Worm (Caenorhabditis elegans): ENCODE measurements around the gene krr-1.

krr-1 gene

DNA sequence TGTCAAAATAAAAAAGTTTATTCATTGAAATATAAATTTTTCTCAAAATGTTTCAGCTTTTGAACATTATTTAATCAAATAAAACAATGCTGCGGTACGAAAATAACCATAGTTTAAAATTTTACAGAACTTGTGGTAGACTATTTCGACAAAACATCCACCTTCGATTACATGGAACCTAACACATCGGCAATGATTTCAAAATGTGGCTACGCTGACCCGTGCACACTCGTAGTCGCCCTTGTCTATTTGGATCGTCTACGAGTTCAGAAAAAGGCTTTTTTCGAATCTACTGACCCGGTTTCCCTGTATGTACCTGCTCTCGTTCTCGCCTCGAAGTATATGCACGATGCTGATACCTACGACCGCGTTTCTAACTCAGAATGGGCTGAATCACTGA is 34.0 kb upstream of the krr-1 start:
- TF ChIP-seq ceh-43 (GFP tag; optimal IDR thresholded peaks at IDR 0.05): no peak

DNA sequence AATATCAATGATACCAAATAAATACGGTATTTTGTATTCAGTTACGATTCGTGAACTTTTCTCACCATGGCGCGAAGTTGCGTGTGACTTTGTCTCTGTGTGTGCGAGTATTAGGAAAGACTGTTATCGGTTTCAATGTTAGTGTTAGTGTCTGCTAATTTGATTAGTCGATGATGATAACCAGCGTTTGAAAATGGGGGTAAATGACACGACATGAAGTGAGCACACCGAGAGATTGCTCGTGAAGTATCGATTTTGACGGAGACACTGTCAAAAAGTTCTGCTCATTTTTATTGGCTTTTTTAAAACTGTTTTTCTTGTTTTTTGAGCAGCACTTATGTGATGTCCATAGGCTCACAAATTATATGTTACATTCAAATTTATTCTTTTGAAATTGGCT is 32.6 kb upstream of the krr-1 start:
- no peak for TF ChIP-seq ztf-11 (tag; optimal IDR thresholded peaks at IDR 0.05)
- no peak for TF ChIP-seq cnd-1 (tag; optimal IDR thresholded peaks at IDR 0.05)
- TF ChIP-seq nhr-2 (tag; optimal IDR thresholded peaks at IDR 0.05): no peak
- TF ChIP-seq pha-4 (tag; optimal IDR thresholded peaks at IDR 0.05): no peak
- TF ChIP-seq ceh-43 (GFP tag; optimal IDR thresholded peaks at IDR 0.05): no peak
- TF ChIP-seq ceh-83 (GFP tag; optimal IDR thresholded peaks at IDR 0.05): no peak
- no peak for TF ChIP-seq nhr-76 (tag; optimal IDR thresholded peaks at IDR 0.05)
- no peak for TF ChIP-seq sem-2 (GFP tag; optimal IDR thresholded peaks at IDR 0.05)
- no peak for TF ChIP-seq unc-39 (tag; optimal IDR thresholded peaks at IDR 0.05)
- no peak for TF ChIP-seq snpc-4 (tag; optimal IDR thresholded peaks at IDR 0.05)
- no peak for TF ChIP-seq elt-3 (tag; optimal IDR thresholded peaks at IDR 0.05)
- no peak for TF ChIP-seq nhr-28 (tag; optimal IDR thresholded peaks at IDR 0.05)
- no peak for TF ChIP-seq nhr-12 (tag; optimal IDR thresholded peaks at IDR 0.05)
- TF ChIP-seq M03D4.4 (tag; optimal IDR thresholded peaks at IDR 0.05): no peak
- TF ChIP-seq ceh-39 (tag; optimal IDR thresholded peaks at IDR 0.05): no peak
- TF ChIP-seq flh-1 (GFP tag; optimal IDR thresholded peaks at IDR 0.05): no peak
- no peak for TF ChIP-seq tbx-8 (GFP tag; optimal IDR thresholded peaks at IDR 0.05)
- no peak for TF ChIP-seq hlh-1 (tag; optimal IDR thresholded peaks at IDR 0.05)
- TF ChIP-seq mab-5 (tag; optimal IDR thresholded peaks at IDR 0.05): no peak
- no peak for TF ChIP-seq zip-8 (tag; optimal IDR thresholded peaks at IDR 0.05)

DNA sequence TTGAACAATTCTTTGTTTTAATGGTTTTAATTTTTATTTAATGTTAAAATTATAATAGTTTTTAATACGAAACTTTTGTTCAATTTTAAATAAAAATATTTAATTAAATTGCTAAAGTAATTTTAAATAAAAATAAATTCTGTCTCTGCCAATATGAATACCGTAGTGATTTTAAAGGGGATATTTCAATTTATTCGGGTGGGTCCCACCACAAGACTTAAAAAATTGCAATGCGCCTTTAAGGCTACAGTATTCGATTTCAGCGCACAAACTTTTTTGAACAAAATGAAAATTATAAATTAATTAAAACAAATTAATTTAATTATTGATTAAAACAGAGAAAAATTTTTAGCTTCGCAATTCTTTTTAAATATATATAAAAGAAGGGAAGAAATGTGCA is 31.9 kb upstream of the krr-1 start:
- TF ChIP-seq lin-13 (tag; optimal IDR thresholded peaks at IDR 0.05) (no peak), lin-32 (GFP tag; optimal IDR thresholded peaks at IDR 0.05) (no peak), mep-1 (tag; optimal IDR thresholded peaks at IDR 0.05) (no peak), sem-2 (GFP tag; optimal IDR thresholded peaks at IDR 0.05) (no peak), flh-1 (GFP tag; optimal IDR thresholded peaks at IDR 0.05) (no peak), elt-1 (tag; optimal IDR thresholded peaks at IDR 0.05; ENCODE audit: borderline replicate concordance, insufficient read depth) (no peak), lsy-2 (tag; optimal IDR thresholded peaks at IDR 0.05) (no peak), hlh-1 (tag; optimal IDR thresholded peaks at IDR 0.05) (no peak), mab-5 (tag; optimal IDR thresholded peaks at IDR 0.05) (no peak)

DNA sequence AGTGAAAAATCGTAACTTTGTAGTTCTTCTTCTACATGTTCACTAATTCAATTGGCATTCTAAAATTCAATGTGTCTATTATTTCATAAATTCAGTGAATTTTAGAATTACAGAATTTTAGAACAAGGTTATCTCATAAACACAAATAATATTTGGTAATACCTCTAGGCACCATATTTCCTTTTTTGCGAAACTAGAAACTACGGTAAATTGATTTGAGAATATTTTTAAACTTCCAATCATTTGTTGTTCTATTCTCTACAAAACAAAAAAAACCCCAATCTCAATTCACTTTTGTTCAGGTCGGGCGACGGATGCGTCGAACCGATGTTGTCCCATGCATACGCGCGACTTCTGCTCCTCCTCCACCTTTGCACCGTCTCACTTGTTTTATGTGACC is 31.1 kb upstream of the krr-1 start, which contains the start of gene F09G2.1:
Gene F09G2.1 (plus strand): TSS at position 301 of the 400 bp plus-strand sequence.
- TF ChIP-seq unc-120 (tag; optimal IDR thresholded peaks at IDR 0.05; ENCODE audit: poor library complexity, severe bottlenecking) (no peak), ceh-39 (tag; optimal IDR thresholded peaks at IDR 0.05) (no peak), lin-32 (GFP tag; optimal IDR thresholded peaks at IDR 0.05) (no peak), drap-1 (GFP tag; optimal IDR thresholded peaks at IDR 0.05) (no peak), snpc-4 (tag; optimal IDR thresholded peaks at IDR 0.05) (no peak), mls-2 (tag; optimal IDR thresholded peaks at IDR 0.05) (no peak), mab-5 (tag; optimal IDR thresholded peaks at IDR 0.05) (no peak), pha-4 (tag; optimal IDR thresholded peaks at IDR 0.05) (no peak), unc-39 (tag; optimal IDR thresholded peaks at IDR 0.05) (no peak), M03D4.4 (tag; optimal IDR thresholded peaks at IDR 0.05) (no peak), cnd-1 (tag; optimal IDR thresholded peaks at IDR 0.05) (no peak), sptf-1 (tag; optimal IDR thresholded peaks at IDR 0.05) (no peak), elt-1 (tag; optimal IDR thresholded peaks at IDR 0.05; ENCODE audit: borderline replicate concordance, insufficient read depth) (no peak), nhr-237 (tag; optimal IDR thresholded peaks at IDR 0.05) (no peak), hlh-1 (tag; optimal IDR thresholded peaks at IDR 0.05) (no peak), bed-3 (GFP tag; optimal IDR thresholded peaks at IDR 0.05) (no peak), tbx-8 (GFP tag; optimal IDR thresholded peaks at IDR 0.05) (no peak), ztf-11 (tag; optimal IDR thresholded peaks at IDR 0.05) (no peak), zip-8 (tag; optimal IDR thresholded peaks at IDR 0.05) (no peak), nhr-76 (tag; optimal IDR thresholded peaks at IDR 0.05) (no peak)

DNA sequence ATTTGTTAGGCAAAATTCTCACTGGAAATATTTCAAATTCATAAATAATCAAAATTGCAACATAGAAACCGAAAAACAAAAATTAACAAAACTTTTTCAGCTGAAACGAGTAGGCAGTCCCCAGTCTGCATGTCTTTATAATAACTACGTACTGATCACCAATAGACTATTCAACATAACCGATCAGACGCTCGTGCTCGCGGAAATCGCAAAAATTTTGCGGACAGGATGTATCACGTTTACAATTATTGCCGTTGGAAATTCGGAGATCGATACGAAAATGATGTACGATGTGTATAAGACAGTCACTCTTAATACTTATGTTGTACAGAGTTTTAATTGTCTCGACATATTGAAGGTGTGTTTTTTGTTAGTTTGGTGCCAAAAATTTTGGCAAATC is 29.6 kb upstream of the krr-1 start:
- TF ChIP-seq drap-1 (GFP tag; optimal IDR thresholded peaks at IDR 0.05) (no peak), nhr-76 (tag; optimal IDR thresholded peaks at IDR 0.05) (no peak), ceh-83 (GFP tag; optimal IDR thresholded peaks at IDR 0.05) (no peak), sptf-1 (tag; optimal IDR thresholded peaks at IDR 0.05) (no peak), mep-1 (tag; optimal IDR thresholded peaks at IDR 0.05) (no peak), nhr-28 (tag; optimal IDR thresholded peaks at IDR 0.05) (no peak), ham-2 (GFP tag; optimal IDR thresholded peaks at IDR 0.05) (no peak), unc-62 (GFP tag; optimal IDR thresholded peaks at IDR 0.05) (no peak)
